Worm (Caenorhabditis elegans) whole organism, mixed stage, embryonic: ENCODE measurements around the gene eif-2Balpha.

Source experiments
- ceh-43 ChIP-seq: fragments of 200-800 bp; sonication (Bioruptor generic); optimal IDR thresholded peaks from 2 replicates; lab custom pipeline; 2018; ENCODE audit warnings: mild to moderate bottlenecking, missing genetic modification characterization, moderate library complexity, missing compliant biosample characterization
- mab-5 ChIP-seq: fragments of 150-350 bp; optimal IDR thresholded peaks from 2 replicates; lab custom pipeline; 2014; ENCODE audit warnings: missing biosample characterization, missing genetic modification characterization
- nhr-237 ChIP-seq: fragments of 150-350 bp; optimal IDR thresholded peaks from 2 replicates; lab custom pipeline; 2014; ENCODE audit warnings: missing biosample characterization, missing genetic modification characterization
- nhr-28 ChIP-seq: fragments of 150-350 bp; optimal IDR thresholded peaks from 2 replicates; lab custom pipeline; 2014; ENCODE audit warnings: missing biosample characterization, missing genetic modification characterization
- ztf-11 ChIP-seq: fragments of 150-350 bp; optimal IDR thresholded peaks from 2 replicates; lab custom pipeline; 2014; ENCODE audit warnings: missing biosample characterization, missing genetic modification characterization

- TF ChIP-seq nhr-28 (tag; lab: Kevin White, UChicago) (no peak), ceh-43 (no peak), mab-5 (tag; lab: Kevin White, UChicago) (no peak), nhr-237 (tag; lab: Kevin White, UChicago) (no peak), ztf-11 (tag; lab: Kevin White, UChicago) (no peak)
These were observed 37.3 kb downstream of the eif-2Balpha start, which contains the start of gene ced-7 for ce11 chrIII:9580039-9580891.
